Worm (Caenorhabditis elegans): ENCODE measurements around the gene C47E12.14.

C47E12.14 gene

DNA sequence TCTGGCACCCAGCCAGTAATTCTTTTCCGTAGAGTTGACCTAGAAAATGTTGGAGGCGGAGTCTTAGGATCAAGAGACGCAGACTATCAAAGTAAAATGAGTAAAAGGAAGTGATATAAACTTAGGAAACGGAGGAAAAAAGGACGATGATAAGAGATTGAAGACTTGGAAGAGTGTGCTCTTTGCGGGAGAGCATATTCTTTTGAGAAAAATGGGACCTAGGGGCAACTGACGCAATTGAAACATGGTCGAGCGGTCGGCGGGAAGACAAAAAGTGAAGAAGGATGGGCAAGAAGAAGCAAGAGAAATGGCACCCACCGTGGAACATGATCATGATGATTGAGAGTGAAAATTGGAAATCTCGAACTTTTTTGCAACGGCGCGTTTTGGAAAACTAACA is 28.1 kb downstream of the C47E12.14 start:
- no peak for TF ChIP-seq unc-86 (tag; optimal IDR thresholded peaks at IDR 0.05)
- TF ChIP-seq ceh-18 (tag; optimal IDR thresholded peaks at IDR 0.05) = peak; percentile 40
- TF ChIP-seq ceh-2 (tag; optimal IDR thresholded peaks at IDR 0.05) = no peak

DNA sequence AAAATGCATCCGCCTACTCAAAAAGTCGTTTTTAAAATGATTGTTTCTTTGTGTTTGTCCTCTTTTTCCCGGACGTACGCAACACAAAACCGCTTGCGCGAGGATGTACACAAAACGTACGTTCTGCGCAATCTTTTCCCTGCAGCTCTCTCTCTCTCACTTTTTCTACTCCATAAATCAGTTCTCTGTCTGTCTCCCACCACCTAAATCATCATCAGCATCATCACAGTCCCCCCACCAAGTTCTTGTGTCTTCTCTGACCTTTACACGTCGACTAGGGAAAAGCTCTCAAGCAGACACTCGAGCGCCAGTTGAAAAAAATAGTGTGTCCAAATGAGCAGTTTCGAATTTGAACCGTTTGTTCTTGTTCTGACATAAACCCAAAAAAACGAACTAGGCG is 31.9 kb downstream of the C47E12.14 start:
- TF ChIP-seq ceh-2 (tag; optimal IDR thresholded peaks at IDR 0.05) = no peak
- TF ChIP-seq K09A11.1 (tag; optimal IDR thresholded peaks at IDR 0.05; ENCODE audit: insufficient read depth) = no peak
- TF ChIP-seq dmd-4 (tag; optimal IDR thresholded peaks at IDR 0.05; ENCODE audit: borderline replicate concordance) = no peak
- no peak for TF ChIP-seq zip-5 (tag; optimal IDR thresholded peaks at IDR 0.05)
- TF ChIP-seq mec-3 (tag; optimal IDR thresholded peaks at IDR 0.05; ENCODE audit: borderline replicate concordance) = no peak
- TF ChIP-seq tbx-7 (tag; optimal IDR thresholded peaks at IDR 0.05) = no peak
- TF ChIP-seq ceh-18 (tag; optimal IDR thresholded peaks at IDR 0.05) = no peak
- no peak for TF ChIP-seq ama-1 (optimal IDR thresholded peaks at IDR 0.05)
- TF ChIP-seq ztf-16 (tag; optimal IDR thresholded peaks at IDR 0.05) = no peak
- TF ChIP-seq ets-4 (tag; optimal IDR thresholded peaks at IDR 0.05) = no peak
- no peak for TF ChIP-seq pqm-1 (tag; optimal IDR thresholded peaks at IDR 0.05)
- TF ChIP-seq hlh-30 (tag; optimal IDR thresholded peaks at IDR 0.05; ENCODE audit: insufficient read depth) = no peak
- no peak for TF ChIP-seq pha-4 (tag; optimal IDR thresholded peaks at IDR 0.05)
- TF ChIP-seq ref-2 (tag; optimal IDR thresholded peaks at IDR 0.05) = no peak

DNA sequence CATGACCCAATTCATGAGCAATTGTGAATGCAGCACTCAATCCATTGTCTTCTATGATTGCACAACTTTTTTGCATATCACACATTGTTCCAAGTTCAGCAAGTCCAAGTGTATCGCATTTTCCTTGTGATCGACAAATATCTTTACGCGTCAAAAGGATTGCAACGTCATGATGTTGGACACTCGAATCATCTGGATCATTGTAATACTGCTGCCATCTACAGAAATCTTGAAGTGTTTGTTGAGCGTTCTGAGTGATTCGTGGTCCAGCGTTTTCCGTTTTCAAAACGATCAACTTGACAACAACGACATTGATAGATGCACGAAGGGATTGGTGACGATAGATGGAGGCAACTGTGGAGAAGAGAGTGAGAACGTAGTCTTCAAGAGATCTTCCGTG is 33.0 kb downstream of the C47E12.14 start:
- no peak for TF ChIP-seq madf-2 (tag; optimal IDR thresholded peaks at IDR 0.05)
- no peak for TF ChIP-seq hlh-30 (tag; optimal IDR thresholded peaks at IDR 0.05; ENCODE audit: insufficient read depth)
- no peak for TF ChIP-seq nfya-1 (tag; optimal IDR thresholded peaks at IDR 0.05)
- no peak for TF ChIP-seq npax-4 (tag; optimal IDR thresholded peaks at IDR 0.05)
- TF ChIP-seq C08G9.2 (tag; optimal IDR thresholded peaks at IDR 0.05) = no peak
- no peak for TF ChIP-seq ceh-14 (tag; optimal IDR thresholded peaks at IDR 0.05)
- no peak for TF ChIP-seq pros-1 (tag; optimal IDR thresholded peaks at IDR 0.05)
- no peak for TF ChIP-seq tbx-2 (tag; optimal IDR thresholded peaks at IDR 0.05)
- TF ChIP-seq hlh-8 (tag; optimal IDR thresholded peaks at IDR 0.05) = no peak
- TF ChIP-seq dve-1 (tag; optimal IDR thresholded peaks at IDR 0.05) = no peak
- TF ChIP-seq pax-1 (tag; optimal IDR thresholded peaks at IDR 0.05) = no peak
- no peak for TF ChIP-seq ztf-16 (tag; optimal IDR thresholded peaks at IDR 0.05)
- TF ChIP-seq nhr-11 (tag; optimal IDR thresholded peaks at IDR 0.05) = no peak
- TF ChIP-seq ceh-19 (GFP tag; optimal IDR thresholded peaks at IDR 0.05) = no peak
- no peak for TF ChIP-seq hlh-6 (tag; optimal IDR thresholded peaks at IDR 0.05)
- no peak for TF ChIP-seq pha-2 (tag; optimal IDR thresholded peaks at IDR 0.05)
- TF ChIP-seq lin-11 (tag; optimal IDR thresholded peaks at IDR 0.05) = no peak
- TF ChIP-seq ceh-22 (tag; optimal IDR thresholded peaks at IDR 0.05) = no peak

DNA sequence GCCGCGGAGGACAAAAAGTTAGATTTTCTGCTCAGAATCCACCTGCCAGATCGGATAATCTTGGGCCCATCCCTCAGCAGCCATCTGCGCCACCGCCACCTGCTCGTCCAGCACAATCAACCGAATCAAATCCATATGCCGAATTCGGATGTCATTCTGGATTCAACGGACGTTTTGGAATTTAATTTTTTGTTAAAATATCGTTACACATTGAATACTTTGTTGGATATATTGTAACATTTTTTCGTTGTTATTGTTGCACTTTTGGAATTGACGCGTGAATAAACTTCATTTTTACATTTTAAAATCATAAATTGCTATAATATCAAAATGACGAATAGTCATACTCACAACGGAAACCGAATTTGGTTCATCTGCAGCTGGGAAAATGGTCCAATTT is 42.6 kb downstream of the C47E12.14 start, which contains the start of gene spe-29:
TSS of gene spe-29 (plus strand) at position 301 of the 400 bp plus-strand sequence.
- TF ChIP-seq elt-4 (tag; optimal IDR thresholded peaks at IDR 0.05) (no peak), fkh-6 (tag; optimal IDR thresholded peaks at IDR 0.05) (no peak), hlh-6 (tag; optimal IDR thresholded peaks at IDR 0.05) (no peak), ttx-3 (tag; optimal IDR thresholded peaks at IDR 0.05) (no peak), pax-1 (tag; optimal IDR thresholded peaks at IDR 0.05) (no peak), C08G9.2 (tag; optimal IDR thresholded peaks at IDR 0.05) (no peak), fax-1 (tag; optimal IDR thresholded peaks at IDR 0.05) (no peak), ceh-34 (tag; optimal IDR thresholded peaks at IDR 0.05) (no peak), hlh-15 (tag; optimal IDR thresholded peaks at IDR 0.05) (no peak), pat-9 (tag; optimal IDR thresholded peaks at IDR 0.05) (no peak), sox-2 (GFP tag; IDR thresholded peaks at IDR 0.05) (no peak), hlh-30 (tag; optimal IDR thresholded peaks at IDR 0.05; ENCODE audit: insufficient read depth) (no peak), ahr-1 (tag; optimal IDR thresholded peaks at IDR 0.05) (no peak), ceh-30 (tag; optimal IDR thresholded peaks at IDR 0.05) (no peak)
